Worm (Caenorhabditis elegans) whole organism, L1 larva: ENCODE data around the gene F19C7.8.

ENCODE experiments used
- C16A3.4 ChIP-seq: fragments of 150-350 bp; optimal IDR thresholded peaks from 2 replicates; lab custom pipeline; 2014; ENCODE audit warnings: missing biosample characterization, missing genetic modification characterization
- F16B12.6 ChIP-seq: fragments of 150-350 bp; optimal IDR thresholded peaks from 2 replicates; lab custom pipeline; 2014; ENCODE audit warnings: missing biosample characterization, missing genetic modification characterization
- Y116A8C.19 ChIP-seq: sonication (generic microtip); optimal IDR thresholded peaks from 2 replicates; lab custom pipeline; 2016; ENCODE audit warnings: missing compliant biosample characterization, missing genetic modification characterization, borderline replicate concordance
- aly-2 ChIP-seq: fragments of 150-350 bp; optimal IDR thresholded peaks from 2 replicates; lab custom pipeline; 2014; ENCODE audit warnings: missing biosample characterization, missing genetic modification characterization
- ceh-8 ChIP-seq: fragments of 200-800 bp; sonication (Bioruptor generic); optimal IDR thresholded peaks from 2 replicates; lab custom pipeline; 2018; ENCODE audit warnings: mild to moderate bottlenecking, missing genetic modification characterization, moderate library complexity, missing compliant biosample characterization
- ceh-82 ChIP-seq, 3 experiments: fragments of 150-350 bp in 1 of 3; sonication (generic microtip) in 2 of 3; optimal IDR thresholded peaks; 2 replicates each; lab custom pipeline; 2014 to 2017; ENCODE audit warnings: missing biosample characterization in 3 of 3, missing genetic modification characterization in 3 of 3
- ceh-90 ChIP-seq: sonication (generic microtip); optimal IDR thresholded peaks from 2 replicates; lab custom pipeline; 2016; ENCODE audit warnings: missing genetic modification characterization, missing compliant biosample characterization
- dpl-1 ChIP-seq, 3 experiments: fragments of 150-350 bp in 2 of 3; sonication (generic microtip) in 1 of 3; optimal IDR thresholded peaks; 2 replicates each; lab custom pipeline; 2014 to 2017; ENCODE audit warnings: missing biosample characterization in 3 of 3, missing genetic modification characterization in 3 of 3, missing genetic modification reagents in 3 of 3
- dsc-1 ChIP-seq: sonication (generic microtip); optimal IDR thresholded peaks from 2 replicates; lab custom pipeline; 2016; ENCODE audit warnings: mild to moderate bottlenecking, missing genetic modification characterization, missing compliant biosample characterization
- efl-1 ChIP-seq, 4 experiments: fragments of 150-350 bp; optimal IDR thresholded peaks in 3 of 4; peaks in 1 of 4; 1 replicate in 1 of 4; 2 replicates in 3 of 4; lab custom pipeline; 2014; ENCODE audit warnings: missing biosample characterization in 2 of 4, missing genetic modification characterization in 2 of 4, missing genetic modification reagents in 2 of 4
- efl-3 ChIP-seq: fragments of 200-800 bp; sonication (Bioruptor generic); optimal IDR thresholded peaks from 2 replicates; lab custom pipeline; 2018; ENCODE audit warnings: mild to moderate bottlenecking, missing genetic modification characterization, missing compliant biosample characterization
- fkh-10 ChIP-seq: sonication (generic microtip); optimal IDR thresholded peaks from 2 replicates; lab custom pipeline; 2017; ENCODE audit warnings: missing biosample characterization, missing genetic modification reagents, missing genetic modification characterization
- fkh-4 ChIP-seq: sonication (generic microtip); optimal IDR thresholded peaks from 2 replicates; lab custom pipeline; 2016; ENCODE audit warnings: missing compliant biosample characterization, missing genetic modification characterization, borderline replicate concordance
- fkh-8 ChIP-seq: sonication (generic microtip); optimal IDR thresholded peaks from 2 replicates; lab custom pipeline; 2016; ENCODE audit warnings: mild to moderate bottlenecking, missing genetic modification characterization, missing compliant biosample characterization
- fos-1 ChIP-seq: fragments of 150-350 bp; optimal IDR thresholded peaks from 2 replicates; lab custom pipeline; 2014; ENCODE audit warnings: missing biosample characterization, missing genetic modification characterization
- grh-1 ChIP-seq: fragments of 200-800 bp; sonication (Bioruptor generic); IDR thresholded peaks from 2 replicates; pipeline ENCODE4 v1.3.6; 2022; ENCODE audit warnings: missing genetic modification reagents, missing genetic modification characterization, missing compliant biosample characterization
- hlh-17 ChIP-seq: fragments of 200-800 bp; sonication (Bioruptor generic); optimal IDR thresholded peaks from 2 replicates; lab custom pipeline; 2018; ENCODE audit warnings: missing genetic modification characterization, mild to moderate bottlenecking, missing compliant biosample characterization, moderate library complexity, borderline replicate concordance
- irx-1 ChIP-seq: sonication (generic microtip); optimal IDR thresholded peaks from 2 replicates; lab custom pipeline; 2016; ENCODE audit warnings: missing genetic modification characterization, missing compliant biosample characterization
- jun-1 ChIP-seq: fragments of 150-350 bp; optimal IDR thresholded peaks from 2 replicates; lab custom pipeline; 2014; ENCODE audit warnings: missing biosample characterization, missing genetic modification reagents, missing genetic modification characterization
- lin-13 ChIP-seq: fragments of 150-350 bp; optimal IDR thresholded peaks from 2 replicates; lab custom pipeline; 2014; ENCODE audit warnings: missing biosample characterization, missing genetic modification reagents, missing genetic modification characterization
- lin-14 ChIP-seq: fragments of 200-800 bp; sonication (Bioruptor generic); optimal IDR thresholded peaks from 2 replicates; lab custom pipeline; 2018; ENCODE audit warnings: mild to moderate bottlenecking, missing genetic modification characterization, moderate library complexity, missing compliant biosample characterization
- lin-15B ChIP-seq: fragments of 150-350 bp; sonication (generic microtip); optimal IDR thresholded peaks from 3 replicates; lab custom pipeline; 2014; ENCODE audit warnings: missing biosample characterization, missing genetic modification characterization
- lir-3 ChIP-seq: sonication (generic microtip); optimal IDR thresholded peaks from 2 replicates; lab custom pipeline; 2016; ENCODE audit warnings: mild to moderate bottlenecking, missing genetic modification characterization, moderate library complexity, missing compliant biosample characterization; ENCODE audit not compliant: poor library complexity
- nhr-11 ChIP-seq: fragments of 150-350 bp; optimal IDR thresholded peaks from 2 replicates; lab custom pipeline; 2014; ENCODE audit warnings: missing biosample characterization, missing genetic modification characterization
- nhr-85 ChIP-seq: sonication (generic microtip); peaks from one replicate; lab custom pipeline; 2016; ENCODE audit warnings: missing genetic modification characterization, inconsistent platforms, missing compliant biosample characterization
- pag-3 ChIP-seq: sonication (generic microtip); optimal IDR thresholded peaks from 2 replicates; lab custom pipeline; 2017; ENCODE audit warnings: missing genetic modification characterization, mild to moderate bottlenecking, missing compliant biosample characterization, antibody characterized with exemption, borderline replicate concordance; ENCODE audit not compliant: insufficient read depth
- pax-3 ChIP-seq: fragments of 200-800 bp; sonication (Bioruptor generic); optimal IDR thresholded peaks from 2 replicates; lab custom pipeline; 2018; ENCODE audit warnings: mild to moderate bottlenecking, missing genetic modification characterization, moderate library complexity, missing compliant biosample characterization
- rnt-1 ChIP-seq: sonication (generic microtip); optimal IDR thresholded peaks from 2 replicates; lab custom pipeline; 2016; ENCODE audit warnings: mild to moderate bottlenecking, missing genetic modification characterization, moderate library complexity, missing compliant biosample characterization
- snpc-4 ChIP-seq: fragments of 150-350 bp; optimal IDR thresholded peaks from 2 replicates; lab custom pipeline; 2014; ENCODE audit warnings: missing biosample characterization, missing genetic modification characterization
- unc-130 ChIP-seq: fragments of 150-350 bp; optimal IDR thresholded peaks from 2 replicates; lab custom pipeline; 2017; ENCODE audit warnings: missing biosample characterization, missing genetic modification characterization, inconsistent platforms
- unc-30 ChIP-seq: sonication (generic microtip); optimal IDR thresholded peaks from 2 replicates; lab custom pipeline; 2017; ENCODE audit warnings: missing biosample characterization, missing genetic modification characterization
- vab-15 ChIP-seq: sonication (generic microtip); optimal IDR thresholded peaks from 2 replicates; lab custom pipeline; 2017; ENCODE audit warnings: missing genotype, mild to moderate bottlenecking, missing genetic modification characterization, missing compliant biosample characterization
- ztf-4 ChIP-seq: fragments of 150-350 bp; optimal IDR thresholded peaks from 2 replicates; lab custom pipeline; 2014; ENCODE audit warnings: missing biosample characterization, missing genetic modification characterization

F19C7.8 gene

DNA sequence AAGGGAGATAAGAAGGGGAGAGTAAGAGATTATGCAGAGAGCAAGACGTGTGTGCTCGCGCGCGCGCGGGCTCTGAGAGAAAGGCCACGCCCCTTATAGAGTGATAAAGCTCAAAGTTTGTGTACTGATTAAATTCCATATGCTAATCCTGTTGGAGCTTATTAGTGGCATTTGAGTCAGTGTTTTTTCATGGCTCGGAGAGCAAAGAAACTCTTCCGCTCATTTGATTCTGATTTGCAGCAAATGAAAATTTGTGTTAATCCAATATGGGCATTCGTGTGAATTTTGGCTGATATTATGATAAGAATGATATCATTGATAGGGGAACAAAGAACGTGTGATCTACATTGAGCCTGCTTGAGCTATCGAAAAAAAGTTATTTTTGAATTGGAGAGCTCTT lies 24.4 kb downstream of the F19C7.8 start (continued):
- TF ChIP-seq hlh-17 (GFP tag; lab: Kevin White, UChicago): no peak
- TF ChIP-seq efl-3 (GFP tag; lab: Kevin White, UChicago): no peak
- no peak for TF ChIP-seq ceh-8 (GFP tag; lab: Kevin White, UChicago)
- TF ChIP-seq fkh-8 (tag; lab: Kevin White, UChicago): peak; percentile 86

DNA sequence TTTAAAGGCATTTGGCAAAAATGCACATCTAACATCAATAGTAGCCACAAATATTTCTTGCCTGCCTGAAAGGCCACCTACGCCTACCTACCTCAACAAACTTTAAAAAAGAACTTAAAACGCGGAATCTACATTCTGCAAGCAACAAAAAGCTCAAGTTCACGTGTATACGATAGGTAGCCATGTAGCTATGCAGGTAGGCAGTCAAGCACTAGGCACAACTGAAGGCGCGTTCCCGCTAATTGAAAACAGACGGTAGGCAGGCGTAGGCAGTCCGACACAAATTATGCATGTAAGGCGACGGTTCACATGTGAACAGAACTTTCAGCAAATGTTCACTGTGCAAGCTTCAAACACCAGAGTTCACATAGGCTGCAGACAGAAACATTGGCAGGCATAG lies 25.3 kb downstream of the F19C7.8 start:
- TF ChIP-seq pag-3 (no peak), efl-3 (GFP tag; lab: Kevin White, UChicago) (no peak), ztf-4 (tag; lab: Kevin White, UChicago) (no peak), pax-3 (tag; lab: Kevin White, UChicago) (no peak), snpc-4 (no peak), F16B12.6 (tag; lab: Kevin White, UChicago) (no peak)
- TF ChIP-seq, all 84 proteins: peak for 0

DNA sequence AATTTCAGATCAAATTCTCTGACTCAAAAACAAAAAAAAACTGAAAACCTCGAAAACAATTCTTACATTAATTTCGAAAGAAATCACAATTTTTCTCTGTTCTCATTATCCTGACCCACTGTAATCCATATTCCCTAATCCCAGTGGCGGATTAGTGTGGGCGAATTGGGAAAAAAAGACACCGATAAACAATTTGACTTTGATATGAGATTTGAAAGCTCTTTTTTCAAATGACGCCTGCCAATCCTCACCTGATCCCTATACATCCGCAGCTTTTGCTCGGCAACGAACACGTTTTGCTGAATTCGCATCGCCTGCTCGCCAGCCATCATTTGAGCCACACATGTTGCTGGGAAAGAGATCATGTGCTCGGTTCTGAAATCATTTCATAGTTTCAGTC lies 26.2 kb downstream of the F19C7.8 start:
- TF ChIP-seq lin-14 (GFP tag; lab: Kevin White, UChicago) (no peak), irx-1 (tag; lab: Kevin White, UChicago) (no peak), F16B12.6 (tag; lab: Kevin White, UChicago) (no peak), ceh-90 (tag; lab: Kevin White, UChicago) (no peak), fkh-4 (tag; lab: Kevin White, UChicago) (no peak), ztf-4 (tag; lab: Kevin White, UChicago) (no peak), fkh-8 (tag; lab: Kevin White, UChicago) (peak; percentile 48), grh-1 (GFP tag; lab: Robert Waterston, UW) (no peak), fos-1 (tag; lab: Kevin White, UChicago) (no peak), nhr-11 (tag; lab: Kevin White, UChicago) (no peak), pax-3 (tag; lab: Kevin White, UChicago) (peak; percentile 61), aly-2 (tag; lab: Kevin White, UChicago) (no peak), dsc-1 (tag; lab: Kevin White, UChicago) (peak; percentile 61), unc-30 (tag; lab: Kevin White, UChicago) (no peak), efl-1 (optimal IDR thresholded peaks at IDR 0.05; lab: Kevin White, UChicago) (no peak), efl-1 (GFP tag; optimal IDR thresholded peaks at IDR 0.05 in 1 of 2; lab: Kevin White, UChicago) (peak in 1 of 2 experiments; percentile 39), nhr-85 (tag; lab: Kevin White, UChicago) (peak; percentile 62), rnt-1 (tag; lab: Kevin White, UChicago) (no peak), ceh-82 (tag; optimal IDR thresholded peaks at IDR 0.05; lab: Kevin White, UChicago) (no peak), lin-15B (tag; lab: Kevin White, UChicago) (no peak), dpl-1 (GFP tag; optimal IDR thresholded peaks at IDR 0.05; lab: Kevin White, UChicago) (no peak), jun-1 (tag; lab: Kevin White, UChicago) (no peak), lin-13 (GFP tag; lab: Kevin White, UChicago) (no peak), fkh-10 (GFP tag; lab: Kevin White, UChicago) (no peak), lir-3 (tag; lab: Kevin White, UChicago) (no peak)
- TF ChIP-seq, all 84 proteins: peak for 5

DNA sequence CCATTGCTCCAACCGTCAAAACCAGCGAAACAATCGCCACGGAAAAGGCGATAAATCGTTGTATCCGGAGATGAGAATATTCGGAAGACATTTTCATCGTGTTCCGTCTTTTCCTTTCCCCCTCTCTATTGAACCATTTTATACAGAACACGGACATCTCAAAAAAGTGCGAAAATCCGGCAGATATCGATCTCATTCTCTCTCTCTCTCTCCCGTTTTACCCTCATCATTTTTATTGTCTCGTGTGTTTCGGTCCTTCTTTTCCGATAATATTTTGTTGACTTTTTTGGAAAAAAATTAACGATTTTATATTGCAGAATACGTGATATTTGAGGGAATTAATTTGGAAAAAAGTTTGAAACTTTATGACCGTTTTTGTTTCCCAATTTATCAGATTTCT lies 28.3 kb downstream of the F19C7.8 start, which contains the start of gene col-110:
col-110 (minus strand) TSS at position 101 of the 400 bp plus-strand sequence.
- TF ChIP-seq hlh-17 (GFP tag; lab: Kevin White, UChicago): no peak
- no peak for TF ChIP-seq C16A3.4
- TF ChIP-seq vab-15: no peak
- no peak for TF ChIP-seq unc-130 (tag; lab: Kevin White, UChicago)
- no peak for TF ChIP-seq Y116A8C.19 (tag; lab: Kevin White, UChicago)
- TF ChIP-seq, all 84 proteins: peak for 0
